Worm (Caenorhabditis elegans) whole organism, L4/young adult: Measurements from ENCODE around the gene C12D5.3.

Experiments used
- W03F9.2 ChIP-seq: fragments of 150-350 bp; optimal IDR thresholded peaks from 2 replicates; lab custom pipeline; 2014; ENCODE audit warnings: missing biosample characterization, missing genetic modification characterization
- dao-5 ChIP-seq: sonication (generic microtip); optimal IDR thresholded peaks from 2 replicates; lab custom pipeline; 2016; ENCODE audit warnings: missing genotype, missing genetic modification characterization, moderate library complexity, missing compliant biosample characterization
- him-1 ChIP-seq: sonication (generic microtip); optimal IDR thresholded peaks from 2 replicates; lab custom pipeline; 2016; ENCODE audit warnings: missing genotype, missing genetic modification reagents, missing genetic modification characterization, missing compliant biosample characterization

The C12D5.3 gene

ce11 chrV:7675904-7676303 is at the start of gene C12D5.3:
Gene C12D5.3, plus strand, starts transcription at chrV:7676204.
- no peak for TF ChIP-seq W03F9.2 (tag; lab: Kevin White, UChicago)
- no peak for TF ChIP-seq him-1 (tag; lab: Kevin White, UChicago)
- no peak for TF ChIP-seq dao-5

ce11 chrV:7626550-7626949 is 49.5 kb upstream of the C12D5.3 start, which contains the start of gene F07C4.6:
Gene F07C4.6, plus strand, starts transcription at chrV:7626850.
- TF ChIP-seq W03F9.2 (tag; lab: Kevin White, UChicago) (no peak), him-1 (tag; lab: Kevin White, UChicago) (no peak), dao-5 (no peak)

DNA sequence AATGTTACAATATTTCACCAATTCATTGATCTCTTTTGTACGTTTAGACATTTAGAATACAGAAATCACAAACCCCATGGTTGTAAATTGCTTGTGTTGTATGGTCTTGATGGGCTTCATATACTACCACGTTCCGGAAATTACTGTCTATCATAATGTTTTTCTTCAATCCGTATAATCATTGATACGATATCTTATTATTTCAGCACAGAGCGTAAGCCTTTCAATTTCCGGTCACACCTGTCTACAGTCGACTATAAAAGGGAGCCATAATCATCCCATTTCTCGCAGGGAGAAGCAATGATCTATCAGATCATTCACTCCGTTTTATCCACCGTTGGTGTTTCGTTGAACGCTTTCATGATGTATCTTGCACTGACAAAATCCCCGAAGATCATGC is 46.5 kb upstream of the C12D5.3 start, which contains the start of gene srd-30:
Gene srd-30, plus strand, starts transcription at position 301 of the 400 bp plus-strand sequence.
- TF ChIP-seq him-1 (tag; lab: Kevin White, UChicago) (no peak), W03F9.2 (tag; lab: Kevin White, UChicago) (no peak)

ce11 chrV:7631732-7632131 is 44.3 kb upstream of the C12D5.3 start, which contains the start of gene srd-25:
Gene srd-25, plus strand, starts transcription at chrV:7632032.
- TF ChIP-seq him-1 (tag; lab: Kevin White, UChicago), result no peak
- TF ChIP-seq dao-5, result no peak
- no peak for TF ChIP-seq W03F9.2 (tag; lab: Kevin White, UChicago)

ce11 chrV:7634657-7635056 is 41.3 kb upstream of the C12D5.3 start, which contains the start of gene srd-31:
Gene srd-31, minus strand, starts transcription at chrV:7634757.
- TF ChIP-seq W03F9.2 (tag; lab: Kevin White, UChicago), result no peak
- TF ChIP-seq him-1 (tag; lab: Kevin White, UChicago), result no peak
- TF ChIP-seq dao-5, result no peak

DNA sequence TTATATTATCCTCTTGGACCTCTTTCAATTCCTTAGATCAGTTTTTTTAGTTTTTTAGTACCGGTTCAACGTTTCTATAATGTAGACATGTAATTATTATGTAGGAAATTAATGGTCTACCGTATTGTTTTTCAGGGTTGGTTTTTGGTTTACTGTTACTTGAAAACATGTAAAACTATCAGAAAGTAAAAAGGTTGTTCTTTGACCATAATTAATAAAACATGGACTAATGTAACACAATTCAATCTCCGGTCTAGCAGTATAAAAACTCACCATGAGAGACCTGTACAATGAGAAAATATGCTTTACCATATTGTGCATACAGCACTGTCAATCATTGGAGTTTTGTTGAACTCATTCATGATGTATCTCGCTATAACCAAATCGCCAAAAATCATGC is 40.5 kb upstream of the C12D5.3 start, which contains the start of gene srd-29:
Gene srd-29, plus strand, starts transcription at position 301 of the 400 bp plus-strand sequence.
- TF ChIP-seq dao-5 (no peak), him-1 (tag; lab: Kevin White, UChicago) (no peak), W03F9.2 (tag; lab: Kevin White, UChicago) (no peak)

DNA sequence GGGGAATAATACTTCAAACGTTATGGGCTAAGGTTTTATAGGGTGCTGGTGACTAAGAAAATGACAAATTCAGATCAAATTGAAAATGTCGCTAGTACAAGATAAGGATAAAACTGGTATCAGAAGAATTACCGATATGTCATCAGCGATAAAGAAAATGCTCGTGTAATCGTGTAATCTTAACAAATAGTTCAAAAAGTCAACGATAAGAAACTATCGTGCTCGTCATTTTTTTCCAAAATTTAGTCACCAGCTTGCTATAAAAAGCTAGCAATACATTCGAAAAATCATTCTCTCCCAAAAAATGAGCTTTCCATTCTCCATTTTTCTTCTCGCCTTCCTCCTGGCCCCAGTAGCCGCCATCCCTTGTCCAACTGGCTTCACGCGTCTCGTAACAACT is 38.2 kb upstream of the C12D5.3 start, which contains the start of gene clec-45:
Gene clec-45, plus strand, starts transcription at position 301 of the 400 bp plus-strand sequence.
- TF ChIP-seq him-1 (tag; lab: Kevin White, UChicago), result no peak
- no peak for TF ChIP-seq W03F9.2 (tag; lab: Kevin White, UChicago)
- no peak for TF ChIP-seq dao-5

DNA sequence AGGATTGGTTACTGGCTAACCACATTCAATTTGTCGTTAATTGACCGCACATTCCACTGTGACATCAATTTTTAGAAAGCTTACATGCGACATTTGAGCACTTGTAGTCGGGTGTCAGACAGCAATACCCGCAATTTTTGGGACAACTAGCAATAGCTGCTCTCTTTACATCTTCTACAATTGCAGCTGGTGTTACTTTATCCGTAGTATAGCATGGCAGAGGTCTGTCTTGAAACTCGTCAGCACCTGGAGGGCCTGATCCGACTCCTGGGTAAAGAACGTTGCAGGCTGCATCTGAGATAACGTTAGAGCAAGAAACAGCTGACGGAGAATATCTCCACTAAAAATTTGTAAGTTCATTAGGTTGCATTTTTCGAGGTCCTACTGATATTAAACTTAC is 36.6 kb upstream of the C12D5.3 start:
- TF ChIP-seq him-1 (tag; lab: Kevin White, UChicago), result no peak
- TF ChIP-seq dao-5, result no peak
- TF ChIP-seq W03F9.2 (tag; lab: Kevin White, UChicago), result no peak

- no peak for TF ChIP-seq dao-5
- no peak for TF ChIP-seq him-1 (tag; lab: Kevin White, UChicago)
- no peak for TF ChIP-seq W03F9.2 (tag; lab: Kevin White, UChicago)
These were observed 36.2 kb upstream of the C12D5.3 start, which contains the start of gene F07C4.10 for ce11 chrV:7639787-7640186. Gene F07C4.10, minus strand, starts transcription at chrV:7639887.

ce11 chrV:7641718-7642117 is 34.3 kb upstream of the C12D5.3 start:
- no peak for TF ChIP-seq W03F9.2 (tag; lab: Kevin White, UChicago)
- TF ChIP-seq him-1 (tag; lab: Kevin White, UChicago), result no peak
- TF ChIP-seq dao-5, result no peak

ce11 chrV:7643416-7643815 is 32.6 kb upstream of the C12D5.3 start, which contains the start of gene F07C4.11:
Gene F07C4.11, minus strand, starts transcription at chrV:7643516.
- TF ChIP-seq him-1 (tag; lab: Kevin White, UChicago), result no peak
- no peak for TF ChIP-seq W03F9.2 (tag; lab: Kevin White, UChicago)
- no peak for TF ChIP-seq dao-5

DNA sequence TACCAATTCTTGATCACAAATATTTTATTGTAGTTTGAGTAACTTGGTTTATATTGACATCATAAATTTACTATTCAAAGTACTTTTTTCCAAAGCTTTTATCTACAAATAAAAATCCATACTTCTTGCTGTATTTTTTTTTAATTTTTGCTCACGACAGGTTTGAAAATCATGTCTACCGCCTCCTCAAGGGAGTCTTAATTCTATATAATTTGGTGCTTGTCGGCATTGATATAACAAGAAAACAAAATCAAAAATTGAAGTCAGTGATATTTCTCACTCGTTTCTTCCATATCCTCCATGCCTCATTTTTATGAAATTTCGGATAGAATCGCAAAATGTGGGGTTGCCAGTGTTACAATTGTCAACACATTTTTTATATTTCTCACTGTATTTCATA is 30.6 kb upstream of the C12D5.3 start, which contains the start of gene str-47:
Gene str-47, plus strand, starts transcription at position 301 of the 400 bp plus-strand sequence.
- TF ChIP-seq dao-5, result no peak
- no peak for TF ChIP-seq him-1 (tag; lab: Kevin White, UChicago)
- TF ChIP-seq W03F9.2 (tag; lab: Kevin White, UChicago), result no peak

DNA sequence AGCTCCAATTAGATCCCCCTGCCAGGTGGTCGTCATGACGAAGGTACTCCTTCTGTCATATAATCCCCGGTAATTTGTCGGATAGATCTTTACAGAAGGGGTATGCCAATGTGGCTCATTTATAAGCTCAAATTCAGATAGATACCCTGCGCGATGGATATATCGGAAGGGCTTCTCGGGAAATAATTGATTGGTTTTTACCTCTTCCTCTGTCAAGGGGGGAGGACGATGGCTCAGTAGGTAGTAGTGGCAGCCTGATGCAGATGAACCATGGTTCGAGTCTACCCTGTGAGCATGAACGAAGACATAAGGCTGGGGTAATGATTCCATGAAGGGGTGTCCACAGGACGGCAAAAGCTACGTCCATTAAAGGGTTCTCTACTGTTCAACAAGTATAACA is 28.9 kb upstream of the C12D5.3 start:
- no peak for TF ChIP-seq dao-5
- TF ChIP-seq him-1 (tag; lab: Kevin White, UChicago), result no peak
- no peak for TF ChIP-seq W03F9.2 (tag; lab: Kevin White, UChicago)

- TF ChIP-seq him-1 (tag; lab: Kevin White, UChicago), result no peak
- TF ChIP-seq dao-5, result no peak
- TF ChIP-seq W03F9.2 (tag; lab: Kevin White, UChicago), result no peak
These were observed 26.0 kb upstream of the C12D5.3 start for ce11 chrV:7649963-7650362.

ce11 chrV:7651757-7652156 is 24.2 kb upstream of the C12D5.3 start, which contains the start of gene srh-234:
Gene srh-234, minus strand, starts transcription at chrV:7651857.
- no peak for TF ChIP-seq dao-5
